Worm (Caenorhabditis elegans) whole organism, young adult: Measurements from ENCODE around the gene C49C3.21.
"Not testable (repeated sequence)": the region's sequence is repeated elsewhere in the genome, so short reads cannot be mapped to it uniquely, and the experiment has no call there.

Source experiments
- B0035.1 ChIP-seq: sonication (generic microtip); optimal IDR thresholded peaks from 2 replicates; lab custom pipeline; 2016; ENCODE audit warnings: missing genetic modification characterization, mild to moderate bottlenecking, missing compliant biosample characterization, missing genotype, missing genetic modification reagents
- B0261.1 ChIP-seq: sonication (generic microtip); optimal IDR thresholded peaks from 2 replicates; lab custom pipeline; 2016; ENCODE audit warnings: mild to moderate bottlenecking, missing genetic modification characterization, moderate library complexity, missing compliant biosample characterization
- D2030.7 ChIP-seq: fragments of 200-800 bp; sonication (Bioruptor generic); IDR thresholded peaks from 2 replicates; pipeline ENCODE4 v1.3.6; 2022; ENCODE audit warnings: missing genetic modification reagents, missing genetic modification characterization, missing compliant biosample characterization
- F39B2.1 ChIP-seq: fragments of 200-800 bp; sonication (Bioruptor generic); IDR thresholded peaks from 2 replicates; pipeline ENCODE4 v1.3.6; 2022; ENCODE audit warnings: missing genetic modification reagents, missing genetic modification characterization, missing compliant biosample characterization
- F55B11.4 ChIP-seq: sonication (generic microtip); optimal IDR thresholded peaks from 2 replicates; lab custom pipeline; 2016; ENCODE audit warnings: missing compliant biosample characterization, missing genetic modification characterization, borderline replicate concordance; ENCODE audit not compliant: insufficient read depth
- F57C9.4 ChIP-seq: sonication (generic microtip); optimal IDR thresholded peaks from 2 replicates; lab custom pipeline; 2017; ENCODE audit warnings: mild to moderate bottlenecking, missing genetic modification characterization, missing compliant biosample characterization
- Y53F4B.3 ChIP-seq: fragments of 200-800 bp; sonication (Bioruptor generic); IDR thresholded peaks from 2 replicates; pipeline ENCODE4 v1.3.6; 2022; ENCODE audit warnings: missing genetic modification reagents, missing genetic modification characterization, missing compliant biosample characterization
- Y95B8A.8 ChIP-seq: fragments of 200-800 bp; sonication (Bioruptor generic); IDR thresholded peaks from 2 replicates; pipeline ENCODE4 v1.3.6; 2022; ENCODE audit warnings: missing genetic modification reagents, missing genetic modification characterization, missing compliant biosample characterization
- ZK185.1 ChIP-seq: sonication (generic microtip); optimal IDR thresholded peaks from 2 replicates; lab custom pipeline; 2016; ENCODE audit warnings: mild to moderate bottlenecking, missing genetic modification characterization, missing compliant biosample characterization; ENCODE audit not compliant: poor library complexity, severe bottlenecking
- aptf-2 ChIP-seq: fragments of 200-800 bp; sonication (Bioruptor generic); conservative IDR thresholded peaks from 2 replicates; pipeline ENCODE4 v1.3.6; 2022; ENCODE audit warnings: missing genetic modification reagents, missing genetic modification characterization, missing compliant biosample characterization
- aptf-3 ChIP-seq: fragments of 200-800 bp; sonication (Bioruptor generic); IDR thresholded peaks from 2 replicates; pipeline ENCODE4 v1.3.6; 2022; ENCODE audit warnings: missing genetic modification characterization, missing compliant biosample characterization
- attf-6 ChIP-seq: fragments of 200-800 bp; sonication (Bioruptor generic); IDR thresholded peaks from 2 replicates; pipeline ENCODE4 v1.3.6; 2022; ENCODE audit warnings: missing genetic modification reagents, missing genetic modification characterization, missing compliant biosample characterization
- bed-1 ChIP-seq: fragments of 200-800 bp; sonication (Bioruptor generic); IDR thresholded peaks from 2 replicates; pipeline ENCODE4 v1.3.6; 2022; ENCODE audit warnings: missing genetic modification reagents, missing genetic modification characterization, missing compliant biosample characterization
- ccch-3 ChIP-seq: fragments of 200-800 bp; sonication (Bioruptor generic); optimal IDR thresholded peaks from 2 replicates; lab custom pipeline; 2018; ENCODE audit warnings: mild to moderate bottlenecking, missing genetic modification characterization, missing compliant biosample characterization
- chd-7 ChIP-seq: sonication (generic microtip); optimal IDR thresholded peaks from 2 replicates; lab custom pipeline; 2016; ENCODE audit warnings: mild to moderate bottlenecking, missing genetic modification characterization, moderate library complexity, missing compliant biosample characterization
- dox-1 ChIP-seq: fragments of 200-800 bp; sonication (Bioruptor generic); IDR thresholded peaks from 2 replicates; pipeline ENCODE4 v1.3.6; 2022; ENCODE audit warnings: missing genetic modification reagents, missing genetic modification characterization, missing compliant biosample characterization
- dpff-1 ChIP-seq: sonication (generic microtip); optimal IDR thresholded peaks from 2 replicates; lab custom pipeline; 2017; ENCODE audit warnings: mild to moderate bottlenecking, missing genetic modification characterization, missing compliant biosample characterization
- dpl-1 ChIP-seq: fragments of 150-350 bp; optimal IDR thresholded peaks from 2 replicates; lab custom pipeline; 2014; ENCODE audit warnings: missing biosample characterization, missing genetic modification reagents, missing genetic modification characterization
- gei-17 ChIP-seq: fragments of 200-800 bp; sonication (Bioruptor generic); optimal IDR thresholded peaks from 2 replicates; lab custom pipeline; 2018; ENCODE audit warnings: mild to moderate bottlenecking, missing genetic modification characterization, missing compliant biosample characterization
- him-1 ChIP-seq: sonication (generic microtip); optimal IDR thresholded peaks from 2 replicates; lab custom pipeline; 2016; ENCODE audit warnings: missing genotype, missing genetic modification reagents, missing genetic modification characterization, missing compliant biosample characterization
- hmg-1.2 ChIP-seq: fragments of 200-800 bp; sonication (Bioruptor generic); IDR thresholded peaks from 2 replicates; pipeline ENCODE4 v1.3.6; 2022; ENCODE audit warnings: missing genetic modification reagents, missing genetic modification characterization, missing compliant biosample characterization
- let-526 ChIP-seq: fragments of 200-800 bp; sonication (Bioruptor generic); IDR thresholded peaks from 2 replicates; pipeline ENCODE4 v1.3.6; 2022; ENCODE audit warnings: missing genetic modification reagents, missing genetic modification characterization, missing compliant biosample characterization
- lin-54 ChIP-seq: fragments of 200-800 bp; sonication (Bioruptor generic); optimal IDR thresholded peaks from 2 replicates; lab custom pipeline; 2018; ENCODE audit warnings: mild to moderate bottlenecking, missing genetic modification characterization, missing compliant biosample characterization
- lir-1 ChIP-seq: fragments of 200-800 bp; sonication (Bioruptor generic); conservative IDR thresholded peaks from 2 replicates; pipeline ENCODE4 v1.3.6; 2022; ENCODE audit warnings: missing genetic modification reagents, missing genetic modification characterization, missing compliant biosample characterization
- madf-3 ChIP-seq: fragments of 200-800 bp; sonication (Bioruptor generic); IDR thresholded peaks from 2 replicates; pipeline ENCODE4 v1.3.6; 2022; ENCODE audit warnings: missing genetic modification reagents, missing genetic modification characterization, missing compliant biosample characterization
- madf-6 ChIP-seq: fragments of 200-800 bp; sonication (Bioruptor generic); IDR thresholded peaks from 2 replicates; pipeline ENCODE4 v1.3.6; 2022; ENCODE audit warnings: missing genetic modification reagents, missing genetic modification characterization, missing compliant biosample characterization
- mcd-1 ChIP-seq: fragments of 200-800 bp; sonication (Bioruptor generic); IDR thresholded peaks from 2 replicates; pipeline ENCODE4 v1.3.6; 2022; ENCODE audit warnings: missing genetic modification reagents, missing genetic modification characterization, missing compliant biosample characterization
- mel-28 ChIP-seq: sonication (generic microtip); optimal IDR thresholded peaks from 2 replicates; lab custom pipeline; 2016; ENCODE audit warnings: borderline replicate concordance, mild to moderate bottlenecking, missing genetic modification characterization, missing compliant biosample characterization
- mxl-1 ChIP-seq: sonication (generic microtip); optimal IDR thresholded peaks from 2 replicates; lab custom pipeline; 2016; ENCODE audit warnings: missing genetic modification characterization, missing compliant biosample characterization
- nfya-1 ChIP-seq: sonication (generic microtip); optimal IDR thresholded peaks from 2 replicates; lab custom pipeline; 2017; ENCODE audit warnings: antibody characterized with exemption, missing compliant biosample characterization, missing genetic modification characterization, borderline replicate concordance; ENCODE audit not compliant: insufficient read depth
- pha-4 ChIP-seq: fragments of 150-350 bp; sonication (generic microtip); optimal IDR thresholded peaks from 2 replicates; lab custom pipeline; 2014; ENCODE audit warnings: missing biosample characterization, missing genetic modification reagents, missing genetic modification characterization
- snpc-1.1 ChIP-seq: sonication (generic microtip); optimal IDR thresholded peaks from 2 replicates; lab custom pipeline; 2017; ENCODE audit warnings: missing genetic modification characterization, mild to moderate bottlenecking, missing compliant biosample characterization, antibody characterized with exemption, moderate library complexity, missing genotype, missing genetic modification reagents; ENCODE audit not compliant: insufficient read depth
- snpc-4 ChIP-seq, 5 experiments: fragments of 150-350 bp in 1 of 5; sonication (generic microtip) in 4 of 5; optimal IDR thresholded peaks; 2 replicates each; lab custom pipeline; 2014 to 2018; ENCODE audit warnings: missing genetic modification characterization in 5 of 5, missing biosample characterization in 3 of 5, antibody characterized with exemption in 2 of 5, mild to moderate bottlenecking in 2 of 5, missing compliant biosample characterization in 2 of 5, missing genotype in 2 of 5, moderate library complexity in 2 of 5, missing genetic modification reagents in 1 of 5
- somi-1 ChIP-seq: fragments of 200-800 bp; sonication (Bioruptor generic); optimal IDR thresholded peaks from 2 replicates; lab custom pipeline; 2018; ENCODE audit warnings: mild to moderate bottlenecking, missing genetic modification characterization, missing compliant biosample characterization
- sptf-2 ChIP-seq: fragments of 200-800 bp; sonication (Bioruptor generic); optimal IDR thresholded peaks from 2 replicates; lab custom pipeline; 2018; ENCODE audit warnings: mild to moderate bottlenecking, missing genetic modification characterization, missing compliant biosample characterization
- tbp1 ChIP-seq: fragments of 200-800 bp; sonication (Bioruptor generic); optimal IDR thresholded peaks from 2 replicates; lab custom pipeline; 2018; ENCODE audit warnings: mild to moderate bottlenecking, missing genetic modification characterization, missing compliant biosample characterization
- zfh-2 ChIP-seq: fragments of 200-800 bp; sonication (Bioruptor generic); conservative IDR thresholded peaks from 2 replicates; pipeline ENCODE4 v1.3.6; 2022; ENCODE audit warnings: missing genetic modification reagents, missing genetic modification characterization, missing compliant biosample characterization
- ztf-22 ChIP-seq: fragments of 200-800 bp; sonication (Bioruptor generic); optimal IDR thresholded peaks from 2 replicates; lab custom pipeline; 2018; ENCODE audit warnings: mild to moderate bottlenecking, missing genetic modification characterization, moderate library complexity, missing compliant biosample characterization
- ztf-6 ChIP-seq: fragments of 200-800 bp; sonication (Bioruptor generic); IDR thresholded peaks from 2 replicates; pipeline ENCODE4 v1.3.6; 2022; ENCODE audit warnings: missing genetic modification reagents, missing genetic modification characterization, missing compliant biosample characterization

Gene C49C3.21

DNA sequence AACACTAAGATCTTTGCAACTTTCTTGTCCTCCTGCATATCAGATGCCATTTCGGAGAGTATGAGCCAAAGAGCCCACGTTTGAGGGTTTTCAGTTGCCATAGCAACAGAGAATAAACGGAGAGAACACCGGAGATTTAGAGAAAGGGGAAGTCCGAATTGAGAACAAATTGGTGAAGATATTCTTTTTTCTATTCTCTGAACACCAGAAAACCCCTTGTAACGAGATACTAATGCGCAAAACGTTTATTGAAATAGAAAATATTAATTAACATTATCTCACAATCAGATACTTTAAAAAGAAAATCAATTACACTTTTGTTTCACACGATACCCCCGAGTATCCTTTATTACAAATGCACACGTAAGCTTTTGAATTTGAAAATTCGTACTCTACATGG, 40.8 kb upstream of the C49C3.21 start, which contains the start of gene ifta-2:
Gene ifta-2, minus strand, starts transcription at position 101 of the 400 bp plus-strand sequence.
- TF ChIP-seq F55B11.4 (no peak), F57C9.4 (tag; lab: Kevin White, UChicago) (no peak), D2030.7 (GFP tag; lab: Robert Waterston, UW) (no peak), ZK185.1 (tag; lab: Kevin White, UChicago) (no peak), pha-4 (no peak), ztf-6 (GFP tag; lab: Robert Waterston, UW) (no peak), zfh-2 (GFP tag; lab: Robert Waterston, UW) (no peak), chd-7 (tag; lab: Kevin White, UChicago) (no peak)

DNA sequence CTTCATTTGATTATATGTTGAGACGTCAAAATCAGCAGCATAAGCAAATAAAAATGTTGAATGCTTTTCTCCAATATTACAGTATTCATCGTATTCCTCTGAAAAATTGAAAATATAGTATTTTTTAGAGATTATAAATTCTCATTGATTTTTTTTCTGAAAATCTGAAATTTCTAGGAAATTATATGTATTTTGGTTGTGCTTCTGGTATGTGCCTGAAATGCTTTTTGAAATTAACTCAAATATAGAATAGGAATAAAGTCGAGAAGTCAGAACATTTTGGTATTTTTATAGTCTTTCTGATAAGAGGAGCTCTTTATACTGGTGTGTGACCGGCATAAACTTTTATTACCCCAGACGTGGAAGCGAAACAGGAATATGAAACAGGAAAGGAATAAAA, 35.5 kb upstream of the C49C3.21 start, which contains the start of gene T28F3.8:
Gene T28F3.8, minus strand, starts transcription at position 101 of the 400 bp plus-strand sequence.
- TF ChIP-seq ZK185.1 (tag; lab: Kevin White, UChicago); Y95B8A.8 (GFP tag; lab: Robert Waterston, UW); madf-3 (GFP tag; lab: Robert Waterston, UW): not testable (repeated sequence)

- TF ChIP-seq ztf-22 (GFP tag; lab: Kevin White, UChicago) (no peak), lir-1 (GFP tag; lab: Robert Waterston, UW) (no peak), snpc-1.1 (tag; lab: Kevin White, UChicago) (no peak), pha-4 (no peak), bed-1 (no peak), mel-28 (tag; lab: Kevin White, UChicago) (no peak), mcd-1 (GFP tag; lab: Robert Waterston, UW) (no peak), mxl-1 (no peak), ccch-3 (GFP tag; lab: Kevin White, UChicago) (no peak), let-526 (GFP tag; lab: Robert Waterston, UW) (no peak), tbp1 (GFP tag; lab: Kevin White, UChicago) (no peak), attf-6 (GFP tag; lab: Robert Waterston, UW) (no peak), somi-1 (GFP tag; lab: Kevin White, UChicago) (no peak), B0261.1 (tag; lab: Kevin White, UChicago) (no peak), Y53F4B.3 (GFP tag; lab: Robert Waterston, UW) (no peak), aptf-3 (GFP tag; lab: Robert Waterston, UW) (no peak)
Observed at ce11 chrIV:17308211-17308610, 34.6 kb upstream of the C49C3.21 start, which contains the start of gene T28F3.9. Gene T28F3.9 (plus strand): TSS chrIV:17308511.

DNA sequence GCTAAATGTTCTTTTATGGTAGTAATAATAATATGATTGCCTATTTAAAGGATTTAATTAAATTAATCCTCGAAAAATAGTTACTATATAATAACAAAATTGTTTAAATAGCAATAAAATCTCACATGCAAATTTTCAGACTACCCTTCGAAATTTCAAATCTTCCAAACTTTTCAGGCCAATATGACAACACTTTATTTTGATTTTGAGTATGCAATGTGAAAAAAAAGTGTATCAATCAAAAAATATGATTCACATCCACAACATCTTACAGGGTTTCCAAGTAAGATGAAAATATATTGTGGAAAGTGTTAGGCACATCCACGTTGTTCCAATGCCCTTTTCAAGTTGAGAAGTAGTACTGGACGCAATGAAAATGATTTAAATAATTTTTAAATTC, 30.9 kb upstream of the C49C3.21 start, which contains the start of gene snf-9:
Gene snf-9, plus strand, starts transcription at position 301 of the 400 bp plus-strand sequence.
- TF ChIP-seq B0035.1 (tag; lab: Kevin White, UChicago) (no peak), nfya-1 (no peak), lin-54 (GFP tag; lab: Kevin White, UChicago) (no peak), dpl-1 (no peak), gei-17 (no peak), dpff-1 (tag; lab: Kevin White, UChicago) (no peak), sptf-2 (GFP tag; lab: Kevin White, UChicago) (no peak), F39B2.1 (GFP tag; lab: Robert Waterston, UW) (no peak), dox-1 (GFP tag; lab: Robert Waterston, UW) (no peak), him-1 (no peak), zfh-2 (GFP tag; lab: Robert Waterston, UW) (no peak), aptf-2 (GFP tag; lab: Robert Waterston, UW) (no peak), hmg-1.2 (GFP tag; lab: Robert Waterston, UW) (no peak), madf-6 (GFP tag; lab: Robert Waterston, UW) (no peak), snpc-4 (GFP tag; optimal IDR thresholded peaks at IDR 0.05; lab: Kevin White, UChicago) (no peak), snpc-4 (tag; optimal IDR thresholded peaks at IDR 0.05; lab: Kevin White, UChicago) (no peak)
- TF ChIP-seq, all 124 proteins: peak for 0
